Worm (Caenorhabditis elegans) whole organism, mixed stage, embryonic: ENCODE data around the gene yars-2.

Experiments
- blmp-1 ChIP-seq: fragments of 150-350 bp; optimal IDR thresholded peaks from 2 replicates; lab custom pipeline; 2014; ENCODE audit warnings: missing biosample characterization, missing genetic modification characterization
- elt-3 ChIP-seq: fragments of 150-350 bp; optimal IDR thresholded peaks from 2 replicates; lab custom pipeline; 2014; ENCODE audit warnings: missing biosample characterization, missing genetic modification characterization
- flh-1 ChIP-seq: fragments of 200-800 bp; sonication (Bioruptor generic); optimal IDR thresholded peaks from 2 replicates; lab custom pipeline; 2018; ENCODE audit warnings: mild to moderate bottlenecking, missing genetic modification characterization, moderate library complexity, missing compliant biosample characterization
- nhr-237 ChIP-seq: fragments of 150-350 bp; optimal IDR thresholded peaks from 2 replicates; lab custom pipeline; 2014; ENCODE audit warnings: missing biosample characterization, missing genetic modification characterization
- pha-4 ChIP-seq: fragments of 150-350 bp; optimal IDR thresholded peaks from 2 replicates; lab custom pipeline; 2018; ENCODE audit warnings: missing biosample characterization, missing genetic modification reagents, missing genetic modification characterization
- sem-2 ChIP-seq: fragments of 200-800 bp; sonication (Bioruptor generic); optimal IDR thresholded peaks from 2 replicates; lab custom pipeline; 2018; ENCODE audit warnings: mild to moderate bottlenecking, missing genetic modification characterization, missing compliant biosample characterization
- snpc-4 ChIP-seq: fragments of 150-350 bp; optimal IDR thresholded peaks from 2 replicates; lab custom pipeline; 2014; ENCODE audit warnings: missing biosample characterization, missing genetic modification characterization

ce11 chrIV:4665079-4665478, 47.3 kb downstream of the yars-2 start, which contains the start of gene F29B9.1:
- TF ChIP-seq flh-1, result no peak
- no peak for TF ChIP-seq pha-4 (tag; lab: Kevin White, UChicago)
- no peak for TF ChIP-seq sem-2 (GFP tag; lab: Kevin White, UChicago)
- no peak for TF ChIP-seq elt-3 (tag; lab: Kevin White, UChicago)
- no peak for TF ChIP-seq blmp-1 (tag; lab: Kevin White, UChicago)
- no peak for TF ChIP-seq nhr-237
- no peak for TF ChIP-seq snpc-4 (tag; lab: Kevin White, UChicago)
